Fruit fly (Drosophila melanogaster) Kc167 (cell line): ENCODE results near the gene CG4950.

Experiments used
- Sin3A ChIP-seq: fragments of >200 bp; optimal IDR thresholded peaks from 2 replicates; lab custom pipeline; 2018; ENCODE audit warnings: missing external identifiers
- h ChIP-seq: fragments of >200 bp; optimal IDR thresholded peaks from 3 replicates; lab custom pipeline; 2018; ENCODE audit warnings: missing external identifiers
- insv ChIP-seq: fragments of >200 bp; optimal IDR thresholded peaks from 3 replicates; lab custom pipeline; 2018; ENCODE audit warnings: missing external identifiers
- psq ChIP-seq: fragments of >200 bp; optimal IDR thresholded peaks from 2 replicates; lab custom pipeline; 2017; ENCODE audit warnings: missing external identifiers

DNA sequence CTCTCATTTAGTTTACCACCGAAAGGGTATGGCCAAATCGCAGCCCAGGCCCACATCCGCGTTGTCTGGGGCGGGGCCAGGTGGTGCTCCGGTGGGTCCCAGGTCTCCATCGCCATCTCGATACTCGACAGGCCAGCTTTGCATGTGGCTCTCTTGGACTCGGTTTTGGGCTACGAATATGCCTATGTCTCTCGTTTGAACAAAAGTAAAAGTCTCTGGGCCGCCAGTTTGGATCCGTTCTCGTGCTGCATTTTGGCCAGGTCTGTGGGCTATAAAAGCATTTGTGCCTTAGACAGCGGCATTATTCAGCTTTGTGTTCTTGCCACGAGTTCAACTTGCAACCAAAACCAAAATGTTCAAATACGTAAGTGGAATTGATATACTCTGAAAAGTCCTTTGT lies 9.2 kb upstream of the CG4950 start, which contains the start of gene CG13065:
- TF ChIP-seq Sin3A (lab: Kevin White, UChicago), result no peak
- TF ChIP-seq psq (lab: Kevin White, UChicago), result no peak
- TF ChIP-seq insv (lab: Kevin White, UChicago), result no peak
- no peak for TF ChIP-seq h (lab: Kevin White, UChicago)
